Worm (Caenorhabditis elegans): ENCODE results near the gene F35E8.9.

Gene F35E8.9

DNA sequence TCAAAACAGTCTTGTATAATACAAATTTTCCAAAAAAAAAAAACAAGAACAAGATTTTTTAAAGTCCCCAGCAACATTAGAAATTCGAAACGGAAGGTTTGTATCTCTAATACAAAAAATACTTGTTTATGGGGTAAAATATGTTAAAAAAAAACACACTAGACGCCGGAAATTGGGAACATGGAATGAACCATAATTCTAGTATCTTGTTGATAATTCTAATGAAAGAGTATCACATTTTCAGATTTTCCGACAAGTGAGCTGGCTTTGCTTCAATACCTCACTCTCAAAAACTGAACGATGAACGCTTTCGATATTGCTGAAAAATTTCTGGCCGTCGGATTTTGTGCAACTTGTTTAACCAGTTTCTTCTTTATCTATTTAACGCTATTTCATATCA is 19.7 kb downstream of the F35E8.9 start, which contains the start of gene str-60:
Gene str-60 (plus strand): TSS at position 301 of the 400 bp plus-strand sequence.
- TF ChIP-seq pha-4 (tag; optimal IDR thresholded peaks at IDR 0.05) (no peak), nhr-237 (tag; optimal IDR thresholded peaks at IDR 0.05) (no peak), ces-1 (GFP tag; optimal IDR thresholded peaks at IDR 0.05) (no peak), lin-13 (tag; optimal IDR thresholded peaks at IDR 0.05) (no peak), bed-3 (GFP tag; optimal IDR thresholded peaks at IDR 0.05) (no peak)

DNA sequence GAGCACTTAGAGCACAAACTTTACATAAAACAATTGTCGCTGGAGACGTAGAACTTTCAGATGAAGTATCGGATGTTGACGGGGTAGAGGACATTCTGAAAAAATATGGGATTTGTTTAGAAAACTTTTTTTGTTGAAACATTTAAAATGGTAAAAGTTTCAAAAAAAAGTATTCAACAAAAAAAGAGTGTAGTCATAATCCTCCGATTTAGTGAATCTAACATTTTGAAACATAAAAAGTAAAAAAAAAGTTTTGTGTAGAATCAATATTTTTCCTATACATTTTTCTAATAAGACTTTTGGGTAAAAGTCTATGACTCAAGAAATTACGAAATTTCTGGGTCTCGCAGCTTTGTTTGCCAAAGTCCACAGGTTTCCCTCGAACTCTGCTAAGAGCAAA is 20.7 kb downstream of the F35E8.9 start, which contains the start of gene nhr-213:
Gene nhr-213 (minus strand): TSS at position 101 of the 400 bp plus-strand sequence.
- no peak for TF ChIP-seq mab-5 (tag; optimal IDR thresholded peaks at IDR 0.05)
- TF ChIP-seq M03D4.4 (tag; optimal IDR thresholded peaks at IDR 0.05): no peak
- no peak for TF ChIP-seq pha-4 (tag; optimal IDR thresholded peaks at IDR 0.05)
- TF ChIP-seq nhr-2 (tag; optimal IDR thresholded peaks at IDR 0.05): no peak
- TF ChIP-seq lin-32 (GFP tag; optimal IDR thresholded peaks at IDR 0.05): no peak
- no peak for TF ChIP-seq nhr-28 (tag; optimal IDR thresholded peaks at IDR 0.05)
- no peak for TF ChIP-seq ztf-11 (tag; optimal IDR thresholded peaks at IDR 0.05)
- no peak for TF ChIP-seq ces-1 (GFP tag; optimal IDR thresholded peaks at IDR 0.05)
- TF ChIP-seq lsy-2 (tag; optimal IDR thresholded peaks at IDR 0.05): no peak
- TF ChIP-seq flh-1 (GFP tag; optimal IDR thresholded peaks at IDR 0.05): no peak
- TF ChIP-seq hlh-1 (tag; optimal IDR thresholded peaks at IDR 0.05): no peak
- no peak for TF ChIP-seq ceh-39 (tag; optimal IDR thresholded peaks at IDR 0.05)
- no peak for TF ChIP-seq blmp-1 (tag; optimal IDR thresholded peaks at IDR 0.05)
- no peak for TF ChIP-seq sptf-1 (tag; optimal IDR thresholded peaks at IDR 0.05)
- TF ChIP-seq nhr-76 (tag; optimal IDR thresholded peaks at IDR 0.05): no peak
- no peak for TF ChIP-seq tbx-8 (GFP tag; optimal IDR thresholded peaks at IDR 0.05)
- TF ChIP-seq snpc-4 (tag; optimal IDR thresholded peaks at IDR 0.05): no peak

DNA sequence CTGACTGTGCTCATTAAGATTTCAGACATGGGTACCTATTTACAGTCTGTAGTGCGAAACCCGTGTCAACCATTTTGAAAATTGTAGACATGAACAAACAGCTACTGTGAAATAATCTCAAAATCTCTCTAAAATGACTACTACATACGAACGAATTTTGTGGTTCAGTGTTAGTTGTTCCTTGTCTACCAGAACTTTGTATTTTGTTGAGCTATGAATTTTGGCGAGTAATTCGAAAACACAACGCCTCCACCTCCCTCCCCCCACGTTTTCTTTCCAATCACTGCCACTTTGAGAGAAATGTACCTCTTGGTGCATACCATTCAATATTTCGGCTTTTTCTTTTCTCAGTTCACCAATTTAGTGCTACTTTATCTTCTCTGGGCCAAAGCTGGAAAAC is 24.7 kb downstream of the F35E8.9 start, which contains the start of gene T06C12.11:
Gene T06C12.11 (plus strand): TSS at position 301 of the 400 bp plus-strand sequence.
- no peak for TF ChIP-seq snpc-4 (tag; optimal IDR thresholded peaks at IDR 0.05)
- no peak for TF ChIP-seq ceh-39 (tag; optimal IDR thresholded peaks at IDR 0.05)
- TF ChIP-seq nhr-12 (tag; optimal IDR thresholded peaks at IDR 0.05): no peak
- TF ChIP-seq unc-39 (tag; optimal IDR thresholded peaks at IDR 0.05): no peak
- TF ChIP-seq unc-120 (tag; optimal IDR thresholded peaks at IDR 0.05; ENCODE audit: poor library complexity, severe bottlenecking): no peak

DNA sequence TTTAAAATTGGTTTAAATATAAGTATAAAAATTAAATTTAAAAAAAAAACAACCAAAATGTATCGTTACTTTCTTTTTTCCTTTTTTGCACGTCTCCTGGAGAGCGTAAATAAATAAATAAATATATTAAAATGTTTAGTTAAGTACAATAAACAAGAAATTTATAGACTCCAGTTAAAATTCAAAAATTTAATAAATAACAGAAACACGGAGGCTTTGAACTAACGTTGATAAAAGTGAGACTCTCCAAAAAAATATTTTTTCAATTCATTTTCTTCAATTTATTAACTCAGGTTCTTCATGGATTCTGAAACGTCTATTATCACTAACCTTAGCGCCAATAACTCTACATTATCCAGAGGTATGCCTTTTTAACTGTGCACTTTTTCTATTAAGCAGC is 25.6 kb downstream of the F35E8.9 start, which contains the start of gene T06C12.12:
Gene T06C12.12 (plus strand): TSS at position 301 of the 400 bp plus-strand sequence.
- TF ChIP-seq tbx-8 (GFP tag; optimal IDR thresholded peaks at IDR 0.05) (no peak), nhr-2 (tag; optimal IDR thresholded peaks at IDR 0.05) (no peak), pha-4 (tag; optimal IDR thresholded peaks at IDR 0.05) (no peak), ceh-39 (tag; optimal IDR thresholded peaks at IDR 0.05) (no peak), ceh-83 (GFP tag; optimal IDR thresholded peaks at IDR 0.05) (no peak), mab-5 (tag; optimal IDR thresholded peaks at IDR 0.05) (no peak), elt-1 (tag; optimal IDR thresholded peaks at IDR 0.05; ENCODE audit: borderline replicate concordance, insufficient read depth) (no peak), drap-1 (GFP tag; optimal IDR thresholded peaks at IDR 0.05) (no peak)

DNA sequence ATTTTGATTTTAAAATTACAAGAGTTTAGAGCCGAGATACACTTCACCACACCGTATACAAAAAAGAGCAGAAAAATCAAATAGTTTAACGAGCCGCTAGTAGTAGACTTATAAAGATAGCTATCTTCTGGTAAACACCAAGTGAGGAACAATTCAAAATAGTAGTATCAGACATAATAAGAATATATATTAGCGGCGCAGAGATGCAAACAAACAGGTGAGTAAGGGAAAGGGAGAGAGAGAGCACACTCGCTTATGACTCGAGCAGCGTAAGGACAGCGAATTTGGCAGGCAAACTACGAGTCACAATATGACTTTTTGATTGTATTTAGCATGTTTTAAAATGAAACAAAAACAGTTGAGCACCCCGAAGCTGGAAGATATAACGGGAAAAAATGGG is 26.1 kb downstream of the F35E8.9 start:
- TF ChIP-seq ham-2 (GFP tag; optimal IDR thresholded peaks at IDR 0.05): no peak
- no peak for TF ChIP-seq nhr-237 (tag; optimal IDR thresholded peaks at IDR 0.05)
- TF ChIP-seq snpc-4 (tag; optimal IDR thresholded peaks at IDR 0.05): no peak
- TF ChIP-seq lsy-2 (tag; optimal IDR thresholded peaks at IDR 0.05): no peak
- TF ChIP-seq ztf-11 (tag; optimal IDR thresholded peaks at IDR 0.05): no peak
- TF ChIP-seq drap-1 (GFP tag; optimal IDR thresholded peaks at IDR 0.05): no peak
- TF ChIP-seq cnd-1 (tag; optimal IDR thresholded peaks at IDR 0.05): no peak
- no peak for TF ChIP-seq nhr-12 (tag; optimal IDR thresholded peaks at IDR 0.05)

DNA sequence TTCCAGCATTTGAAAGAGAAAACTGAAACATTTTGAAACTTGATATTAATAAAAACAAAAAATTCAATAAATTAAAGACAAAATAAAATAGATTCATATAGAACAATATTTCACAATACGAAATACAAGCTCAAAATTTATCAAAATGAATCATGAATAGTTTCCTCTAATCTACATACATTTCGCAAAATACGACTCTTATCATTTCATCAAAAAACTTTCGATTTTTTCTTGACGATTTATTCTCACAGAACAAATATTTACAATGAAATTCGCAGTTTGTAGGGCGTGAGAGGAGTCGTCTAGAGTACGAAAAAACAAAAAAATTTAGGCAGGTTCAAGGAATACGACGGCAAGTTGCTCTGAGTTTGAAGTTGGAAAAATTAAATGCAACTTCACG is 27.2 kb downstream of the F35E8.9 start:
- no peak for TF ChIP-seq snpc-4 (tag; optimal IDR thresholded peaks at IDR 0.05)
- no peak for TF ChIP-seq lin-13 (tag; optimal IDR thresholded peaks at IDR 0.05)
- no peak for TF ChIP-seq nhr-237 (tag; optimal IDR thresholded peaks at IDR 0.05)

DNA sequence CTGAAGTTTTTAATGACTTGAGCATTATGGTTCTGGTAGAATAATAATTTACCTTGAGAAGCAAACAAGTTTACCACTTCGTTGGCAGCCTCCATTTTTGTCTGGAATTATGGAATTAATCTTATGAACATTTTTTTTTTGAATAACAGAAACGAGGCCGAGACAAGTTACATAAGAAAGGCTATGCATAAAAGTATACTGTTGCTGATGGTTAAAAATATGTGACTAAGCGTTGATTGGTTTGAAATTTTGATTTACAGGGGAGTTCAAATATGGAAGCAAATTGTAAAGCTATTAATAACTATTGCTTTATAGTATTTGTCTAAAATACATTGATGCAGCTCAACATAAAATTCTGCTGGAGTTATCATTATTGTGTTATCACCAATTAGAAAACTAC is 28.6 kb downstream of the F35E8.9 start, which contains the start of gene cgt-1:
Gene cgt-1 (minus strand): TSS at position 101 of the 400 bp plus-strand sequence.
- TF ChIP-seq bed-3 (GFP tag; optimal IDR thresholded peaks at IDR 0.05): no peak
- TF ChIP-seq lin-13 (tag; optimal IDR thresholded peaks at IDR 0.05): no peak
- TF ChIP-seq ztf-11 (tag; optimal IDR thresholded peaks at IDR 0.05): no peak
- TF ChIP-seq ceh-83 (GFP tag; optimal IDR thresholded peaks at IDR 0.05): no peak
- TF ChIP-seq mep-1 (tag; optimal IDR thresholded peaks at IDR 0.05): no peak
- no peak for TF ChIP-seq mls-2 (tag; optimal IDR thresholded peaks at IDR 0.05)
- no peak for TF ChIP-seq ces-1 (GFP tag; optimal IDR thresholded peaks at IDR 0.05)
- no peak for TF ChIP-seq zip-8 (tag; optimal IDR thresholded peaks at IDR 0.05)

Data from whole organism, mixed stage, embryonic.